Fruit fly (Drosophila melanogaster) Kc167 (cell line): ENCODE data around the gene Ilp8.

Experiments used
- Sin3A ChIP-seq: fragments of >200 bp; optimal IDR thresholded peaks from 2 replicates; lab custom pipeline; 2018; ENCODE audit warnings: missing external identifiers
- h ChIP-seq: fragments of >200 bp; optimal IDR thresholded peaks from 3 replicates; lab custom pipeline; 2018; ENCODE audit warnings: missing external identifiers
- insv ChIP-seq: fragments of >200 bp; optimal IDR thresholded peaks from 3 replicates; lab custom pipeline; 2018; ENCODE audit warnings: missing external identifiers
- psq ChIP-seq: fragments of >200 bp; optimal IDR thresholded peaks from 2 replicates; lab custom pipeline; 2017; ENCODE audit warnings: missing external identifiers

DNA sequence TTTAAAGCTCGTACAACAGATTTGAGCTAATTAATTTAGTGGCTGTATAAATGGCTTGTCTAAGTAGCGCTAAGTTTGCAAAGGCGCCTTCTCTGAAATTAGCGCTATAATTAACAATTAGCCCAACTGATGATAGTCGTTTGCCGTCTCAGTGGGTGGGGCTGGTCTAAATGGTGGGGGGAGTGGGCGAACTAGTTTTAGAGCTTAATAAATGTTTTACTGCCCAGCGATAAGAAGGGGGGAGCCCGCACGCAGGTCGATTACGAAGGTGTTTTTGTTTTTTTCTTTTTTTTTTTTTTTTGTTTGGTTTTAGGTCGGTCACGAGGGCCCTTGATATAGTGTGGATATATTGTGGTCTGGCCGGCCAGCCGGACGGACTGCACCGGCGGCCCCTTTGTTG is 30.8 kb downstream of the Ilp8 start:
- TF ChIP-seq h (lab: Kevin White, UChicago), result no peak
- TF ChIP-seq psq (lab: Kevin White, UChicago), result no peak
- TF ChIP-seq Sin3A (lab: Kevin White, UChicago), result no peak
- no peak for TF ChIP-seq insv (lab: Kevin White, UChicago)
